Fruit fly (Drosophila melanogaster) whole organism, embryonic: ENCODE results near the gene CG5377.
A peak's percentile ranks its signal among the peaks of the same experiment; 100 is the strongest.

Source experiments
- Atf-2 ChIP-seq: fragments of 200-800 bp; sonication (Bioruptor generic); optimal IDR thresholded peaks from 2 replicates; lab custom pipeline; 2016; ENCODE audit warnings: missing biosample characterization, missing genetic modification characterization
- BtbVII ChIP-seq: fragments of 200-800 bp; sonication (Bioruptor generic); optimal IDR thresholded peaks from 3 replicates; lab custom pipeline; 2017; ENCODE audit warnings: missing biosample characterization, mild to moderate bottlenecking, missing genetic modification characterization
- CG1024 ChIP-seq: fragments of 200-800 bp; sonication (Bioruptor generic); IDR thresholded peaks from 2 replicates; pipeline ENCODE4 v1.3.6; 2022; ENCODE audit warnings: missing biosample characterization, missing genetic modification characterization
- CG11085 ChIP-seq: fragments of 200-800 bp; sonication (Bioruptor generic); IDR thresholded peaks from 2 replicates; pipeline ENCODE4 v1.3.6; 2022; ENCODE audit warnings: missing biosample characterization, missing genetic modification characterization
- CG12155 ChIP-seq: fragments of 200-800 bp; sonication (Bioruptor generic); optimal IDR thresholded peaks from 3 replicates; lab custom pipeline; 2016; ENCODE audit warnings: missing biosample characterization, missing genetic modification characterization
- CG14710 ChIP-seq: fragments of 200-800 bp; sonication (Bioruptor generic); optimal IDR thresholded peaks from 3 replicates; lab custom pipeline; 2019; ENCODE audit warnings: missing biosample characterization, mild to moderate bottlenecking, missing genetic modification characterization, moderate library complexity
- CG15514 ChIP-seq: fragments of 200-800 bp; sonication (Bioruptor generic); optimal IDR thresholded peaks from 3 replicates; lab custom pipeline; 2017; ENCODE audit warnings: missing biosample characterization, missing genetic modification characterization, mild to moderate bottlenecking, moderate library complexity, missing genetic modification reagents
- CG18599 ChIP-seq: fragments of 200-800 bp; sonication (Bioruptor generic); optimal IDR thresholded peaks from 3 replicates; lab custom pipeline; 2017; ENCODE audit warnings: missing biosample characterization, missing genetic modification characterization, mild to moderate bottlenecking, moderate library complexity, missing genetic modification reagents
- CG2116 ChIP-seq: fragments of 200-800 bp; sonication (Bioruptor generic); optimal IDR thresholded peaks from 3 replicates; lab custom pipeline; 2018; ENCODE audit warnings: missing biosample characterization, mild to moderate bottlenecking, missing genetic modification characterization
- CG2129 ChIP-seq: fragments of 200-800 bp; sonication (Bioruptor generic); IDR thresholded peaks from 2 replicates; pipeline ENCODE4 v1.3.6; 2022; ENCODE audit warnings: missing biosample characterization, missing genetic modification characterization; ENCODE audit not compliant: partially characterized antibody
- CG34224 ChIP-seq: fragments of 200-800 bp; sonication (Bioruptor generic); IDR thresholded peaks from 3 replicates; pipeline ENCODE4 v1.3.6; 2022; ENCODE audit warnings: missing biosample characterization, missing genetic modification characterization; ENCODE audit not compliant: partially characterized antibody
- CG7839 ChIP-seq: fragments of 200-800 bp; sonication (Bioruptor generic); optimal IDR thresholded peaks from 3 replicates; lab custom pipeline; 2018; ENCODE audit warnings: missing biosample characterization, mild to moderate bottlenecking, missing genetic modification characterization, moderate library complexity
- CG7928 ChIP-seq: fragments of 200-800 bp; sonication (Bioruptor generic); optimal IDR thresholded peaks from 2 replicates; lab custom pipeline; 2017; ENCODE audit warnings: missing biosample characterization, mild to moderate bottlenecking, missing genetic modification characterization
- CG8290 ChIP-seq, 3 experiments: fragments of 200-800 bp; sonication (Bioruptor generic); optimal IDR thresholded peaks; 2 replicates each; lab custom pipeline; 2016 to 2019; ENCODE audit warnings: missing biosample characterization in 3 of 3, missing genetic modification characterization in 3 of 3, mild to moderate bottlenecking in 2 of 3, moderate library complexity in 1 of 3
- CG8359 ChIP-seq: fragments of 200-800 bp; sonication (Bioruptor generic); optimal IDR thresholded peaks from 2 replicates; lab custom pipeline; 2017; ENCODE audit warnings: missing biosample characterization, mild to moderate bottlenecking, missing genetic modification characterization, borderline replicate concordance
- CG9797 ChIP-seq: fragments of 200-800 bp; sonication (Bioruptor generic); optimal IDR thresholded peaks from 3 replicates; lab custom pipeline; 2018; ENCODE audit warnings: missing biosample characterization, mild to moderate bottlenecking, missing genetic modification characterization
- Dbx ChIP-seq: fragments of 200-800 bp; sonication (Bioruptor generic); IDR thresholded peaks from 3 replicates; pipeline ENCODE4 v1.3.6; 2022; ENCODE audit warnings: missing biosample characterization, missing genetic modification characterization
- Doc2 ChIP-seq: fragments of 200-800 bp; sonication (Bioruptor generic); IDR thresholded peaks from 2 replicates; pipeline ENCODE4 v1.3.6; 2022; ENCODE audit warnings: missing biosample characterization, missing genetic modification characterization
- Dp ChIP-seq: fragments of 200-800 bp; sonication (Bioruptor generic); optimal IDR thresholded peaks from 2 replicates; lab custom pipeline; 2018; ENCODE audit warnings: missing biosample characterization, mild to moderate bottlenecking, missing genetic modification characterization, moderate library complexity
- Drgx ChIP-seq: fragments of 200-800 bp; sonication (Bioruptor generic); IDR thresholded peaks from 2 replicates; pipeline ENCODE4 v1.3.6; 2022; ENCODE audit warnings: missing biosample characterization, missing genetic modification characterization
- E2f2 ChIP-seq: fragments of 200-800 bp; sonication (Bioruptor generic); IDR thresholded peaks from 2 replicates; pipeline ENCODE4 v1.3.6; 2022; ENCODE audit warnings: missing biosample characterization, missing genetic modification characterization
- GATAe ChIP-seq: fragments of 200-800 bp; sonication (Bioruptor generic); conservative IDR thresholded peaks from 2 replicates; pipeline ENCODE4 v1.3.6; 2022; ENCODE audit warnings: missing biosample characterization, missing genetic modification characterization
- H15 ChIP-seq: fragments of 200-800 bp; sonication (Bioruptor generic); IDR thresholded peaks from 3 replicates; pipeline ENCODE4 v1.3.6; 2022; ENCODE audit warnings: missing biosample characterization, missing genetic modification characterization
- H2.0 ChIP-seq: fragments of 200-800 bp; sonication (Bioruptor generic); IDR thresholded peaks from 2 replicates; pipeline ENCODE4 v1.3.6; 2022; ENCODE audit warnings: missing biosample characterization, missing genetic modification characterization
- Hr51 ChIP-seq, 2 experiments: fragments of 200-800 bp; sonication (Bioruptor generic); optimal IDR thresholded peaks; 2 replicates in 1 of 2; 3 replicates in 1 of 2; lab custom pipeline; 2016 to 2018; ENCODE audit warnings: missing biosample characterization in 2 of 2, missing genetic modification characterization in 2 of 2, mild to moderate bottlenecking in 1 of 2, moderate library complexity in 1 of 2
- MBD-R2 ChIP-seq: fragments of 200-800 bp; sonication (Bioruptor generic); IDR thresholded peaks from 2 replicates; pipeline ENCODE4 v1.3.6; 2022; ENCODE audit warnings: missing biosample characterization, missing genetic modification characterization
- MESR4 ChIP-seq: fragments of 200-800 bp; sonication (Bioruptor generic); optimal IDR thresholded peaks from 2 replicates; lab custom pipeline; 2018; ENCODE audit warnings: missing biosample characterization, mild to moderate bottlenecking, missing genetic modification characterization, moderate library complexity
- Neu2 ChIP-seq: fragments of 200-800 bp; sonication (Bioruptor generic); optimal IDR thresholded peaks from 3 replicates; lab custom pipeline; 2016; ENCODE audit warnings: missing biosample characterization, missing genetic modification characterization, borderline replicate concordance
- NfI ChIP-seq: fragments of 200-800 bp; sonication (Bioruptor generic); optimal IDR thresholded peaks from 3 replicates; lab custom pipeline; 2018; ENCODE audit warnings: missing biosample characterization, mild to moderate bottlenecking, missing genetic modification characterization, moderate library complexity
- Side ChIP-seq: fragments of 200-800 bp; sonication (Bioruptor generic); optimal IDR thresholded peaks from 2 replicates; lab custom pipeline; 2016; ENCODE audit warnings: missing biosample characterization, missing genetic modification characterization
- Six4 ChIP-seq: fragments of 200-800 bp; sonication (Bioruptor generic); optimal IDR thresholded peaks from 2 replicates; lab custom pipeline; 2016; ENCODE audit warnings: missing biosample characterization, missing genetic modification characterization
- Tbp ChIP-seq: fragments of >200 bp; optimal IDR thresholded peaks from 2 replicates; lab custom pipeline; 2018; ENCODE audit warnings: missing biosample characterization, missing genetic modification characterization
- YL-1 ChIP-seq: fragments of 200-800 bp; sonication (Bioruptor generic); optimal IDR thresholded peaks from 3 replicates; lab custom pipeline; 2017; ENCODE audit warnings: missing biosample characterization, mild to moderate bottlenecking, missing genetic modification characterization
- aop ChIP-seq: fragments of 200-800 bp; sonication (Bioruptor generic); IDR thresholded peaks from 2 replicates; pipeline ENCODE4 v1.3.6; 2022; ENCODE audit warnings: missing biosample characterization, missing genetic modification characterization
- bsh ChIP-seq, 2 experiments: fragments of 200-800 bp; sonication (Bioruptor generic); optimal IDR thresholded peaks; 2 replicates each; lab custom pipeline; 2017 to 2018; ENCODE audit warnings: mild to moderate bottlenecking in 2 of 2, missing biosample characterization in 2 of 2, missing genetic modification characterization in 2 of 2, moderate library complexity in 1 of 2
- chif ChIP-seq, 2 experiments: fragments of 200-800 bp; sonication (Bioruptor generic); optimal IDR thresholded peaks; 3 replicates each; lab custom pipeline; 2016; ENCODE audit warnings: missing biosample characterization in 2 of 2, missing genetic modification characterization in 2 of 2
- ci ChIP-seq: fragments of 200-800 bp; sonication (Bioruptor generic); IDR thresholded peaks from 3 replicates; pipeline ENCODE4 v1.3.6; 2022; ENCODE audit warnings: missing biosample characterization, missing genetic modification characterization
- cwo ChIP-seq: fragments of 200-800 bp; sonication (Bioruptor generic); optimal IDR thresholded peaks from 3 replicates; lab custom pipeline; 2017; ENCODE audit warnings: missing biosample characterization, missing genetic modification characterization, mild to moderate bottlenecking, moderate library complexity, missing genetic modification reagents
- gce ChIP-seq: fragments of 200-800 bp; sonication (Bioruptor generic); IDR thresholded peaks from 3 replicates; pipeline ENCODE4 v1.3.6; 2022; ENCODE audit warnings: missing biosample characterization, missing genetic modification characterization
- her ChIP-seq: fragments of 200-800 bp; sonication (Bioruptor generic); optimal IDR thresholded peaks from 2 replicates; lab custom pipeline; 2016; ENCODE audit warnings: missing biosample characterization, missing genetic modification characterization
- hth ChIP-seq: fragments of >200 bp; optimal IDR thresholded peaks from 2 replicates; lab custom pipeline; 2017; ENCODE audit warnings: inconsistent platforms
- ken ChIP-seq: fragments of 200-800 bp; sonication (Bioruptor generic); IDR thresholded peaks from 3 replicates; pipeline ENCODE4 v1.3.6; 2022; ENCODE audit warnings: missing biosample characterization, missing genetic modification characterization
- lilli ChIP-seq: fragments of 200-800 bp; sonication (Bioruptor generic); optimal IDR thresholded peaks from 3 replicates; lab custom pipeline; 2016; ENCODE audit warnings: missing biosample characterization, missing genetic modification characterization
- nau ChIP-seq: fragments of 200-800 bp; sonication (Bioruptor generic); optimal IDR thresholded peaks from 3 replicates; lab custom pipeline; 2017; ENCODE audit warnings: missing biosample characterization, mild to moderate bottlenecking, missing genetic modification characterization, missing genetic modification reagents
- phol ChIP-seq: fragments of 200-800 bp; sonication (Bioruptor generic); optimal IDR thresholded peaks from 3 replicates; lab custom pipeline; 2018; ENCODE audit warnings: missing biosample characterization, mild to moderate bottlenecking, missing genetic modification characterization, moderate library complexity
- pros ChIP-seq: fragments of 200-800 bp; sonication (Bioruptor generic); optimal IDR thresholded peaks from 3 replicates; lab custom pipeline; 2019; ENCODE audit warnings: missing biosample characterization, mild to moderate bottlenecking, missing genetic modification characterization, moderate library complexity
- pzg ChIP-seq: fragments of 200-800 bp; sonication (Bioruptor generic); optimal IDR thresholded peaks from 3 replicates; lab custom pipeline; 2018; ENCODE audit warnings: missing biosample characterization, mild to moderate bottlenecking, missing genetic modification characterization, moderate library complexity
- slbo ChIP-seq: fragments of 200-800 bp; sonication (Bioruptor generic); IDR thresholded peaks from 2 replicates; pipeline ENCODE4 v1.3.6; 2022; ENCODE audit warnings: missing biosample characterization, missing genetic modification characterization
- slp2 ChIP-seq: fragments of 200-800 bp; sonication (Bioruptor generic); optimal IDR thresholded peaks from 2 replicates; lab custom pipeline; 2016; ENCODE audit warnings: missing biosample characterization, missing genetic modification characterization
- tna ChIP-seq: fragments of 200-800 bp; sonication (Bioruptor generic); IDR thresholded peaks from 2 replicates; pipeline ENCODE4 v1.3.6; 2022; ENCODE audit warnings: missing biosample characterization, missing genetic modification characterization; ENCODE audit not compliant: partially characterized antibody
- wek ChIP-seq: fragments of 200-800 bp; sonication (Bioruptor generic); optimal IDR thresholded peaks from 3 replicates; lab custom pipeline; 2018; ENCODE audit warnings: missing biosample characterization, mild to moderate bottlenecking, missing genetic modification characterization, moderate library complexity

CG5377 gene

DNA sequence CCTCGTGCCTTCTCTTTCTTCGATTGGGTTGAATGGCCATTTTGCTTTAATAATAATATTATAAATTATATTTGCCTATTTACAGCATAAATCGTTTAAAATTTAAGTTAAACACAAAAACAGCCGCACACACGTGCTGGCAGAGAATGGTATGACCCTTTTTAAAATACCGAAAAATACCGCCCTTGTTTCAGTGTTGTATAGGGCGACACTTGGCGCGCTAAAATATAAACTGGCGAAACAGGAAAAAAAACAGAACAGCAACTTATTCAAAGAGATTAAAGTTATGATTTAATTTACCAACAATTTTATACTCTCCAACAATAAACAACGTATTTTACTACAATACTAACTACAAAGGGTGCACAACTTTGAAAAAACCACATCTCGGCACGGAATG is 21.5 kb downstream of the CG5377 start, which contains the start of gene CG12499 (continued):
- TF ChIP-seq pros (GFP tag; lab: Kevin White, UChicago) (no peak), CG2116 (GFP tag; lab: Kevin White, UChicago) (peak; percentile 25), CG9797 (GFP tag; lab: Kevin White, UChicago) (peak; percentile 36), CG34224 (no peak), CG14710 (peak; percentile 41), CG15514 (peak; percentile 7), her (GFP tag; lab: Kevin White, UChicago) (no peak), phol (no peak), bsh (GFP tag; optimal IDR thresholded peaks at IDR 0.05; lab: Kevin White, UChicago) (no peak), aop (GFP tag; lab: Robert Waterston, UW) (no peak), slp2 (GFP tag; lab: Kevin White, UChicago) (no peak), Tbp (no peak), CG8359 (GFP tag; lab: Kevin White, UChicago) (no peak), H2.0 (GFP tag; lab: Robert Waterston, UW) (no peak), chif (GFP tag; optimal IDR thresholded peaks at IDR 0.05; lab: Kevin White, UChicago) (no peak), CG1024 (GFP tag; lab: Robert Waterston, UW) (no peak), nau (no peak), CG18599 (GFP tag; lab: Kevin White, UChicago) (no peak), Hr51 (GFP tag; optimal IDR thresholded peaks at IDR 0.05; lab: Kevin White, UChicago) (no peak), ci (GFP tag; lab: Robert Waterston, UW) (no peak), cwo (GFP tag; lab: Kevin White, UChicago) (peak; percentile 92), ken (GFP tag; lab: Robert Waterston, UW) (no peak), wek (GFP tag; lab: Kevin White, UChicago) (no peak), Atf-2 (GFP tag; lab: Kevin White, UChicago) (no peak), Side (GFP tag; lab: Kevin White, UChicago) (no peak), Doc2 (GFP tag; lab: Robert Waterston, UW) (no peak), CG11085 (no peak), pzg (peak; percentile 46), slbo (GFP tag; lab: Robert Waterston, UW) (no peak; the same call in 1 of the 2 replicates), Dp (GFP tag; lab: Kevin White, UChicago) (peak; percentile 90), Drgx (no peak), Dbx (GFP tag; lab: Robert Waterston, UW) (no peak), NfI (GFP tag; lab: Kevin White, UChicago) (no peak), Six4 (GFP tag; lab: Kevin White, UChicago) (no peak), CG2129 (GFP tag; lab: Robert Waterston, UW) (no peak), E2f2 (GFP tag; lab: Robert Waterston, UW) (peak; percentile 94), lilli (GFP tag; lab: Kevin White, UChicago) (no peak), Neu2 (GFP tag; lab: Kevin White, UChicago) (no peak), gce (no peak), MESR4 (GFP tag; lab: Kevin White, UChicago) (peak; percentile 38), CG8290 (GFP tag; optimal IDR thresholded peaks at IDR 0.05; lab: Kevin White, UChicago) (no peak), CG8290 (tag; optimal IDR thresholded peaks at IDR 0.05; lab: Kevin White, UChicago) (no peak), H15 (GFP tag; lab: Robert Waterston, UW) (no peak), CG7928 (GFP tag; lab: Kevin White, UChicago) (no peak), YL-1 (GFP tag; lab: Kevin White, UChicago) (peak; percentile 32), CG7839 (tag; lab: Kevin White, UChicago) (no peak), GATAe (GFP tag; lab: Robert Waterston, UW) (no peak), CG12155 (GFP tag; lab: Kevin White, UChicago) (no peak), MBD-R2 (GFP tag; lab: Robert Waterston, UW) (peak; percentile 50; the same call in 1 of the 2 replicates), BtbVII (GFP tag; lab: Kevin White, UChicago) (peak; percentile 7), tna (GFP tag; lab: Robert Waterston, UW) (no peak), hth (lab: Kevin White, UChicago) (no peak)
